In genomic region chrIV:7785506-7786065, ce11 we compare ENCODE assay signal across 8 worm cellular contexts.
A peak's percentile ranks its signal among the peaks of the same experiment; 100 is the strongest.
TF ChIP-seq lines count a peak whose summit lies in the region.

TSS of gene tag-322 (minus strand) at chrIV:7785556.

TF ChIP-seq in whole organism, L1 larva, 84 proteins besides CTCF, POLR2A, EP300 and RAD21 (continues in another document):
- TF ChIP-seq unc-30 (tag; optimal IDR thresholded peaks at IDR 0.05; lab: Kevin White, UChicago) (no peak), Y116A8C.19 (tag; optimal IDR thresholded peaks at IDR 0.05; lab: Kevin White, UChicago; ENCODE audit: borderline replicate concordance) (no peak), nhr-237 (tag; optimal IDR thresholded peaks at IDR 0.05; lab: Kevin White, UChicago) (no peak), pqm-1 (tag; optimal IDR thresholded peaks at IDR 0.05; lab: Kevin White, UChicago) (no peak), pax-3 (tag; optimal IDR thresholded peaks at IDR 0.05; lab: Kevin White, UChicago) (no peak), mab-9 (GFP tag; IDR thresholded peaks at IDR 0.05; lab: Robert Waterston, UW) (no peak), hlh-4 (tag; optimal IDR thresholded peaks at IDR 0.05; lab: Kevin White, UChicago) (no peak), lin-39 (tag; optimal IDR thresholded peaks at IDR 0.05; lab: Kevin White, UChicago) (no peak), mep-1 (tag; optimal IDR thresholded peaks at IDR 0.05; lab: Kevin White, UChicago) (peak; percentile 85), pag-3 (tag; optimal IDR thresholded peaks at IDR 0.05; lab: Kevin White, UChicago; ENCODE audit: borderline replicate concordance, insufficient read depth) (no peak), mdl-1 (tag; optimal IDR thresholded peaks at IDR 0.05; lab: Kevin White, UChicago) (peak in 1 of 2 experiments; percentile 32)

TF ChIP-seq in whole organism, L2 larva, 48 proteins besides CTCF, POLR2A, EP300 and RAD21 (continues in another document):
- TF ChIP-seq C34F6.9 (tag; optimal IDR thresholded peaks at IDR 0.05; lab: Kevin White, UChicago) (peak; percentile 72), lin-39 (tag; optimal IDR thresholded peaks at IDR 0.05; lab: Kevin White, UChicago) (no peak), sma-9 (GFP tag; optimal IDR thresholded peaks at IDR 0.05; lab: Kevin White, UChicago) (peak; percentile 73), sma-9 (tag; optimal IDR thresholded peaks at IDR 0.05; lab: Kevin White, UChicago) (no peak), F13H6.1 (tag; optimal IDR thresholded peaks at IDR 0.05; lab: Kevin White, UChicago) (peak; percentile 74), lin-11 (tag; optimal IDR thresholded peaks at IDR 0.05; lab: Kevin White, UChicago) (no peak), nhr-6 (tag; optimal IDR thresholded peaks at IDR 0.05; lab: Kevin White, UChicago) (peak; percentile 47), alr-1 (tag; optimal IDR thresholded peaks at IDR 0.05; lab: Kevin White, UChicago) (no peak), nhr-21 (tag; optimal IDR thresholded peaks at IDR 0.05; lab: Kevin White, UChicago) (peak; percentile 56), sma-3 (GFP tag; optimal IDR thresholded peaks at IDR 0.05; lab: Kevin White, UChicago) (peak; percentile 69), blmp-1 (tag; optimal IDR thresholded peaks at IDR 0.05; lab: Kevin White, UChicago; ENCODE audit: insufficient read depth) (peak; percentile 17)

TF ChIP-seq in whole organism, L3 larva, 47 proteins besides CTCF, POLR2A, EP300 and RAD21 (continues in another document):
- TF ChIP-seq ztf-4 (tag; optimal IDR thresholded peaks at IDR 0.05; lab: Kevin White, UChicago) = no peak
- peak; percentile 80 for TF ChIP-seq pha-4 (tag; optimal IDR thresholded peaks at IDR 0.05; lab: Kevin White, UChicago)
- peak; percentile 84 for TF ChIP-seq lin-15B (tag; optimal IDR thresholded peaks at IDR 0.05; lab: Kevin White, UChicago)
- TF ChIP-seq jun-1 (tag; optimal IDR thresholded peaks at IDR 0.05; lab: Kevin White, UChicago) = peak; percentile 1
- TF ChIP-seq fkh-2 (tag; optimal IDR thresholded peaks at IDR 0.05; lab: Kevin White, UChicago) = no peak
- TF ChIP-seq nhr-25 (tag; optimal IDR thresholded peaks at IDR 0.05; lab: Kevin White, UChicago) = peak; percentile 9
- TF ChIP-seq nfya-1 (tag; optimal IDR thresholded peaks at IDR 0.05; lab: Kevin White, UChicago; ENCODE audit: insufficient read depth) = peak; percentile 67
- peak; percentile 47 for TF ChIP-seq hmg-11 (tag; optimal IDR thresholded peaks at IDR 0.05; lab: Kevin White, UChicago)
- peak; percentile 38 for TF ChIP-seq snpc-4 (tag; optimal IDR thresholded peaks at IDR 0.05; lab: Kevin White, UChicago)
- no peak for TF ChIP-seq nhr-237 (tag; optimal IDR thresholded peaks at IDR 0.05; lab: Kevin White, UChicago)
- peak; percentile 17 for TF ChIP-seq lsy-12 (tag; optimal IDR thresholded peaks at IDR 0.05; lab: Kevin White, UChicago)
- TF ChIP-seq egl-5 (tag; optimal IDR thresholded peaks at IDR 0.05; lab: Kevin White, UChicago) = peak; percentile 22

TF ChIP-seq in whole organism, L4 larva, 104 proteins besides CTCF, POLR2A, EP300 and RAD21 (continues in another document):
- TF ChIP-seq ces-1 (GFP tag; optimal IDR thresholded peaks at IDR 0.05; lab: Kevin White, UChicago) (no peak), zip-2 (tag; optimal IDR thresholded peaks at IDR 0.05; lab: Kevin White, UChicago) (no peak), ama-1 (optimal IDR thresholded peaks at IDR 0.05; lab: Kevin White, UChicago) (peak; percentile 44), mep-1 (tag; optimal IDR thresholded peaks at IDR 0.05; lab: Kevin White, UChicago) (peak; percentile 85), F37D6.2 (tag; optimal IDR thresholded peaks at IDR 0.05; lab: Kevin White, UChicago) (peak; percentile 16), nhr-10 (tag; optimal IDR thresholded peaks at IDR 0.05; lab: Kevin White, UChicago) (no peak), zag-1 (tag; optimal IDR thresholded peaks at IDR 0.05; lab: Kevin White, UChicago) (no peak), ceh-44 (GFP tag; IDR thresholded peaks at IDR 0.05; lab: Robert Waterston, UW) (no peak), fos-1 (tag; optimal IDR thresholded peaks at IDR 0.05; lab: Kevin White, UChicago) (no peak), nhr-237 (tag; optimal IDR thresholded peaks at IDR 0.05; lab: Kevin White, UChicago) (no peak), egl-27 (tag; optimal IDR thresholded peaks at IDR 0.05; lab: Kevin White, UChicago) (no peak), lin-38 (GFP tag; IDR thresholded peaks at IDR 0.05; lab: Robert Waterston, UW) (peak; percentile 96), pqm-1 (tag; optimal IDR thresholded peaks at IDR 0.05; lab: Kevin White, UChicago) (no peak)

TF ChIP-seq in whole organism, late embryonic, 69 proteins besides CTCF, POLR2A, EP300 and RAD21:
- TF ChIP-seq ztf-16 (tag; optimal IDR thresholded peaks at IDR 0.05; lab: Kevin White, UChicago) (no peak), eyg-1 (tag; optimal IDR thresholded peaks at IDR 0.05; lab: Kevin White, UChicago) (no peak), unc-55 (GFP tag; optimal IDR thresholded peaks at IDR 0.05; lab: Kevin White, UChicago) (peak; percentile 1), fax-1 (tag; optimal IDR thresholded peaks at IDR 0.05; lab: Kevin White, UChicago) (no peak), fkh-6 (tag; optimal IDR thresholded peaks at IDR 0.05; lab: Kevin White, UChicago) (no peak), nfya-1 (tag; optimal IDR thresholded peaks at IDR 0.05; lab: Kevin White, UChicago) (peak; percentile 31), ceh-2 (tag; optimal IDR thresholded peaks at IDR 0.05; lab: Kevin White, UChicago) (no peak), sdc-2 (tag; optimal IDR thresholded peaks at IDR 0.05; lab: Kevin White, UChicago) (no peak)
TF ChIP-seq in whole organism, late embryonic: peak in this region for 2.

TF ChIP-seq in whole organism, midembryonic, 9 proteins besides CTCF, POLR2A, EP300 and RAD21:
- TF ChIP-seq ztf-23 (GFP tag; IDR thresholded peaks at IDR 0.05; lab: Robert Waterston, UW) (no peak), flt-1 (GFP tag; IDR thresholded peaks at IDR 0.05; lab: Robert Waterston, UW) (no peak), cog-1 (tag; optimal IDR thresholded peaks at IDR 0.05; lab: Kevin White, UChicago) (peak; percentile 32)

TF ChIP-seq in whole organism, mixed stage, embryonic, 35 proteins besides CTCF, POLR2A, EP300 and RAD21 (continues in another document):
- TF ChIP-seq nhr-28 (tag; optimal IDR thresholded peaks at IDR 0.05; lab: Kevin White, UChicago) (no peak), blmp-1 (tag; optimal IDR thresholded peaks at IDR 0.05; lab: Kevin White, UChicago) (no peak), hlh-1 (tag; optimal IDR thresholded peaks at IDR 0.05; lab: Kevin White, UChicago) (no peak), mls-2 (tag; optimal IDR thresholded peaks at IDR 0.05; lab: Kevin White, UChicago) (peak; percentile 17), flh-1 (GFP tag; optimal IDR thresholded peaks at IDR 0.05; lab: Kevin White, UChicago) (no peak), mab-5 (tag; optimal IDR thresholded peaks at IDR 0.05; lab: Kevin White, UChicago) (no peak), tbx-8 (GFP tag; optimal IDR thresholded peaks at IDR 0.05; lab: Kevin White, UChicago) (no peak), lsy-2 (tag; optimal IDR thresholded peaks at IDR 0.05; lab: Kevin White, UChicago) (peak; percentile 41), sem-2 (GFP tag; optimal IDR thresholded peaks at IDR 0.05; lab: Kevin White, UChicago) (no peak), nhr-12 (tag; optimal IDR thresholded peaks at IDR 0.05; lab: Kevin White, UChicago) (no peak), pha-4 (tag; optimal IDR thresholded peaks at IDR 0.05; lab: Kevin White, UChicago) (no peak), elt-3 (tag; optimal IDR thresholded peaks at IDR 0.05; lab: Kevin White, UChicago) (no peak), mep-1 (tag; optimal IDR thresholded peaks at IDR 0.05; lab: Kevin White, UChicago) (peak; percentile 64), M03D4.4 (tag; optimal IDR thresholded peaks at IDR 0.05; lab: Kevin White, UChicago) (no peak), snpc-4 (tag; optimal IDR thresholded peaks at IDR 0.05; lab: Kevin White, UChicago) (no peak), bed-3 (GFP tag; optimal IDR thresholded peaks at IDR 0.05; lab: Kevin White, UChicago) (no peak), nhr-237 (tag; optimal IDR thresholded peaks at IDR 0.05; lab: Kevin White, UChicago) (no peak), ceh-83 (GFP tag; optimal IDR thresholded peaks at IDR 0.05; lab: Kevin White, UChicago) (no peak), ceh-43 (GFP tag; optimal IDR thresholded peaks at IDR 0.05; lab: Kevin White, UChicago) (no peak), nhr-2 (tag; optimal IDR thresholded peaks at IDR 0.05; lab: Kevin White, UChicago) (no peak), elt-1 (tag; optimal IDR thresholded peaks at IDR 0.05; lab: Kevin White, UChicago; ENCODE audit: borderline replicate concordance, insufficient read depth) (no peak)

TF ChIP-seq in whole organism, young adult, 124 proteins besides CTCF, POLR2A, EP300 and RAD21 (continues in another document):
- TF ChIP-seq rcor-1 (GFP tag; IDR thresholded peaks at IDR 0.05; lab: Robert Waterston, UW) (no peak), nhr-27 (tag; optimal IDR thresholded peaks at IDR 0.05; lab: Kevin White, UChicago) (no peak), ztf-3 (GFP tag; optimal IDR thresholded peaks at IDR 0.05; lab: Kevin White, UChicago) (no peak), B0336.3 (GFP tag; IDR thresholded peaks at IDR 0.05; lab: Robert Waterston, UW) (0 out of 2 replicates have a peak, but pooled peaks have one; percentile 39), lsy-27 (tag; optimal IDR thresholded peaks at IDR 0.05; lab: Kevin White, UChicago; ENCODE audit: borderline replicate concordance, insufficient read depth) (no peak), ceh-27 (GFP tag; optimal IDR thresholded peaks at IDR 0.05; lab: Kevin White, UChicago) (peak; percentile 1), attf-5 (GFP tag; optimal IDR thresholded peaks at IDR 0.05; lab: Kevin White, UChicago) (peak; percentile 19), lin-35 (GFP tag; optimal IDR thresholded peaks at IDR 0.05; lab: Kevin White, UChicago) (peak in 1 of 3 experiments; percentile 62), ceh-58 (GFP tag; IDR thresholded peaks at IDR 0.05; lab: Robert Waterston, UW) (no peak), F33H1.4 (GFP tag; IDR thresholded peaks at IDR 0.05; lab: Robert Waterston, UW) (peak; percentile 47; the same call in 1 of the 2 replicates), dox-1 (GFP tag; IDR thresholded peaks at IDR 0.05; lab: Robert Waterston, UW) (0 out of 2 replicates have a peak, but pooled peaks have one; percentile 26), mcd-1 (GFP tag; IDR thresholded peaks at IDR 0.05; lab: Robert Waterston, UW) (peak; percentile 93), bed-2 (GFP tag; IDR thresholded peaks at IDR 0.05; lab: Robert Waterston, UW) (no peak), ama-1 (optimal IDR thresholded peaks at IDR 0.05; lab: Kevin White, UChicago) (no peak), ama-1 (GFP tag; optimal IDR thresholded peaks at IDR 0.05; lab: Kevin White, UChicago) (no peak), rec-8 (tag; optimal IDR thresholded peaks at IDR 0.05; lab: Kevin White, UChicago) (no peak), nhr-179 (tag; optimal IDR thresholded peaks at IDR 0.05; lab: Kevin White, UChicago) (no peak), gei-17 (GFP tag; optimal IDR thresholded peaks at IDR 0.05; lab: Kevin White, UChicago) (no peak), let-526 (GFP tag; IDR thresholded peaks at IDR 0.05; lab: Robert Waterston, UW) (no peak), cebp-2 (GFP tag; IDR thresholded peaks at IDR 0.05; lab: Robert Waterston, UW) (no peak), aptf-3 (GFP tag; IDR thresholded peaks at IDR 0.05; lab: Robert Waterston, UW) (no peak), snpc-1.3 (tag; optimal IDR thresholded peaks at IDR 0.05; lab: Kevin White, UChicago; ENCODE audit: insufficient read depth) (peak; percentile 58)
